Worm (Caenorhabditis elegans): ENCODE results near the gene asp-15.

- TF ChIP-seq ama-1 (optimal IDR thresholded peaks at IDR 0.05) (no peak), R02D3.7 (tag; optimal IDR thresholded peaks at IDR 0.05) (no peak)
Observed at ce11 chrV:19053281-19053680, 8.6 kb upstream of the asp-15 start.
